Worm (Caenorhabditis elegans): Measurements from ENCODE around the gene str-143.

Gene str-143

ce11 chrV:8041336-8041868 lies 28.1 kb downstream of the str-143 start:
- TF ChIP-seq pros-1 (tag; optimal IDR thresholded peaks at IDR 0.05) (no peak), ceh-18 (tag; optimal IDR thresholded peaks at IDR 0.05) (no peak)

DNA sequence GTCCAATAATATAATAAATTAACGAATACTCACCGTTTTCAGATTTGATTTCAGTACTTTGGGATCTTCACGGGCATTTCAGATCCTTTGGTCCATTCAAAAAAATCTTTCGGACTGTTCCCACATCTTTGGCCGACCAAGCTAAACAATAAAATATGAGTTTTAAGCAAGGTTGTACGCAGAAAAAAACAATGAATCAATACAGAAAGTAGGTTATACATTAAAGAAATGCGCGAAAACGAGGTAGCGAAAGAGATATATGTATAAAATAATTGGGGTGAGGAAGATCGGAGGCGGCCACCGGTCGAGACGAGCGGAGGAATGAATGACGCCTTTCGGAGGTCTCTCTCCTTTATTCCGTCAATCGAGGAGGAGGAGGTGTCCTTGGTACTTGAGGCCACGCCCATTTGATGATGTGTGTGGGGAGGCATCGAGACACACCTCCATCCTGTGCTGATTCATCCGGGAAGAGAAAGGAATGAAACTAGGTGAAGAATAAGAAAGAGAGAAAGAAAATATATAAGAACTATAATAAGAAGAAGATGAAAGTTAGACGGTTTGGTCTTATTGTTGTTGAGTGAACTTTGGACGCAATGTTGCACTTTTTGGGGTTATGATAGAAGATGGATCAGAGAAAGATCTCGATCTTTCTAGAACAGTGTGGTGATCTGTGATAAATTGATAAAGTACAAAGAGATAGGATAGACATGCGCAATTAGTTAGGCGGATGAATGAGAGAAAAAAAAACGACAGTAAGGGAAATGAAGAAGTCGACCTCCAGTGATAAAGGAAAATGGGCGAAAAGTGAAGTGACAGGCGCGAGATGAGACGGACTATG lies 29.1 kb downstream of the str-143 start:
- TF ChIP-seq ceh-22 (tag; optimal IDR thresholded peaks at IDR 0.05) (no peak), hlh-13 (GFP tag; optimal IDR thresholded peaks at IDR 0.05) (no peak), unc-86 (tag; optimal IDR thresholded peaks at IDR 0.05) (no peak), ref-2 (tag; optimal IDR thresholded peaks at IDR 0.05) (no peak), fkh-10 (GFP tag; optimal IDR thresholded peaks at IDR 0.05) (no peak), ceh-48 (tag; optimal IDR thresholded peaks at IDR 0.05) (no peak), ceh-9 (tag; optimal IDR thresholded peaks at IDR 0.05) (no peak), ama-1 (optimal IDR thresholded peaks at IDR 0.05) (peak; percentile 85), madf-2 (tag; optimal IDR thresholded peaks at IDR 0.05) (no peak), pat-9 (tag; optimal IDR thresholded peaks at IDR 0.05) (no peak), tbx-2 (tag; optimal IDR thresholded peaks at IDR 0.05) (peak; percentile 10), ceh-31 (tag; optimal IDR thresholded peaks at IDR 0.05) (peak; percentile 29)

DNA sequence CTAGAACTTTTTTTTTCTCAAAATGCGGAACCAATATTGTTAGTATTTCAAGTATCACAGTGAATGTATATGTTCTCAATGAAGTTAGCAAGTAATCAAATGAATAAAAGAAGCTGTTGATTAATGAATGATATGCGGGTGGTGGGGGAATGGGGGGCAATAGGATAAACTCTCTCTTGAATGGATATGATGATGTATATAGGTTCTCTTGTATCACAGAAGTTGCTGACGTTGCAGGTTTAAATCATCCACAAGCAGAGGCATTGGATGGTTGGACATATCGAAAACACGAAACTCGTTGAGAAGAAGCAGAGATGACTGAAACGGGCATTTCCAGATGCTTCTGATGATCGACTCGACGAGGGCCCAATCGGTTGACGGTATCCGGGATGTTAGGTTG lies 29.9 kb downstream of the str-143 start:
- TF ChIP-seq rnt-1 (tag; optimal IDR thresholded peaks at IDR 0.05): no peak
- TF ChIP-seq eyg-1 (tag; optimal IDR thresholded peaks at IDR 0.05): no peak
- no peak for TF ChIP-seq T23F11.4 (GFP tag; optimal IDR thresholded peaks at IDR 0.05)
- TF ChIP-seq nhr-232 (tag; optimal IDR thresholded peaks at IDR 0.05): no peak
- no peak for TF ChIP-seq unc-55 (GFP tag; optimal IDR thresholded peaks at IDR 0.05)
- TF ChIP-seq tbx-2 (tag; optimal IDR thresholded peaks at IDR 0.05): no peak
- no peak for TF ChIP-seq ceh-2 (tag; optimal IDR thresholded peaks at IDR 0.05)
- TF ChIP-seq che-1 (tag; optimal IDR thresholded peaks at IDR 0.05): no peak
- no peak for TF ChIP-seq fkh-6 (tag; optimal IDR thresholded peaks at IDR 0.05)
- TF ChIP-seq ahr-1 (tag; optimal IDR thresholded peaks at IDR 0.05): no peak
- no peak for TF ChIP-seq pros-1 (tag; optimal IDR thresholded peaks at IDR 0.05)
- no peak for TF ChIP-seq ztf-16 (tag; optimal IDR thresholded peaks at IDR 0.05)
- no peak for TF ChIP-seq hlh-30 (tag; optimal IDR thresholded peaks at IDR 0.05; ENCODE audit: insufficient read depth)
- TF ChIP-seq ttx-3 (tag; optimal IDR thresholded peaks at IDR 0.05): no peak
- no peak for TF ChIP-seq Y22D7AL.16 (tag; optimal IDR thresholded peaks at IDR 0.05)
- TF ChIP-seq pha-4 (tag; optimal IDR thresholded peaks at IDR 0.05): no peak

DNA sequence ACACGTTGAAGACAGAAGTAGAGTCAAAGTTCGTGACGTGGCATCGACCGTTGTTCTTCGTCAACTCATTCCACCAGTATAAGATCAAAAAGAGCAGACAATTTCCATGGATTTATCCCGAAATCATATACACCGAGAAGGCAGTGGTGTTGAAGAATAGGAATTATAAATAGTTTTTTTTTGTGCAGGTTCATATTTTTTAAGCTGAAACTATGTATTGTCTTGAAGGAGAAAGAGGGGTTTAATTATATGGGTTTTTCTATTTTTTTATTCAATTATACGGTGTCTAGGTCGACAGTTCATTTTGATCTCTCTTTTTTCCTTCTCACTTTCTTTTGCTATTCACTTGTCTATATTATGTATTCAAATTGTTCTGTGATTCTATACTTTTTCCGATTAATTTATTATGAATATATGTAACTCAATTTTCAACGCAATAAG lies 30.4 kb downstream of the str-143 start:
- TF ChIP-seq ceh-45 (GFP tag; IDR thresholded peaks at IDR 0.05) (no peak), hlh-13 (GFP tag; optimal IDR thresholded peaks at IDR 0.05) (no peak), ama-1 (optimal IDR thresholded peaks at IDR 0.05) (peak; percentile 75), gmeb-2 (tag; optimal IDR thresholded peaks at IDR 0.05) (peak; percentile 19)

DNA sequence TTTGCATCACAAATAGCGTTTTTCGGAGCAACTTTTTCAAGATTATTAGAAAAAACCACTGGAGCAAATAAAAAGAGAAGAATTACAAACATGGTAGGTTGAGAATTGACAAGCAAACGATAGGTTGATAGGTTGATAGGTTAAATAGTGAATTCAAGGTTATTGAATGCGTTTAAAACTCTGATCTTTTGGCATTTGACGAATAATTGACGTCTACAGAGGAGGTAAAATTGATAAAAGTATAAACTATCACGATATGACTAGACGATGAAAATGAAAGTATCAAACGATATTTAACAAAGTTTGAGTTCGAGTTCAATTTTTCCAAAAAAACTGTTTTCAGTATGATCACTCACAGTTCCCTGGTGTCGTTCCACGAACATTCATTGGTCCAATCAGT lies 33.6 kb downstream of the str-143 start, which contains the start of gene ZC513.14:
Gene ZC513.14 (minus strand): TSS at position 101 of the 400 bp plus-strand sequence.
- no peak for TF ChIP-seq hlh-30 (tag; optimal IDR thresholded peaks at IDR 0.05; ENCODE audit: insufficient read depth)
- TF ChIP-seq pha-4 (tag; optimal IDR thresholded peaks at IDR 0.05): no peak
- no peak for TF ChIP-seq tbx-2 (tag; optimal IDR thresholded peaks at IDR 0.05)
- TF ChIP-seq T23F11.4 (GFP tag; optimal IDR thresholded peaks at IDR 0.05): no peak
- no peak for TF ChIP-seq madf-2 (tag; optimal IDR thresholded peaks at IDR 0.05)
- no peak for TF ChIP-seq fkh-10 (GFP tag; optimal IDR thresholded peaks at IDR 0.05)
- TF ChIP-seq ztf-16 (tag; optimal IDR thresholded peaks at IDR 0.05): no peak
- no peak for TF ChIP-seq nfya-1 (tag; optimal IDR thresholded peaks at IDR 0.05)
- no peak for TF ChIP-seq hlh-13 (GFP tag; optimal IDR thresholded peaks at IDR 0.05)
- TF ChIP-seq syd-9 (tag; optimal IDR thresholded peaks at IDR 0.05): no peak
- no peak for TF ChIP-seq ceh-31 (tag; optimal IDR thresholded peaks at IDR 0.05)
- TF ChIP-seq pag-3 (tag; optimal IDR thresholded peaks at IDR 0.05; ENCODE audit: borderline replicate concordance): no peak
- TF ChIP-seq unc-86 (tag; optimal IDR thresholded peaks at IDR 0.05): no peak

Measured in whole organism, late embryonic.